Worm (Caenorhabditis elegans): ENCODE data around the gene nuc-1.

The nuc-1 gene

ce11 chrX:9566429-9566828, 26.7 kb downstream of the nuc-1 start, which contains the start of gene F49E2.2:
F49E2.2 (plus strand) TSS chrX:9566729.
- TF ChIP-seq swsn-7 (tag; optimal IDR thresholded peaks at IDR 0.05) (no peak), pax-3 (tag; optimal IDR thresholded peaks at IDR 0.05) (no peak), fkh-10 (GFP tag; optimal IDR thresholded peaks at IDR 0.05) (no peak), grh-1 (GFP tag; IDR thresholded peaks at IDR 0.05) (no peak), unc-30 (tag; optimal IDR thresholded peaks at IDR 0.05) (no peak), pqm-1 (tag; optimal IDR thresholded peaks at IDR 0.05) (no peak), ceh-8 (GFP tag; optimal IDR thresholded peaks at IDR 0.05) (no peak)

ce11 chrX:9568574-9568973, 28.9 kb downstream of the nuc-1 start:
- TF ChIP-seq elt-2 (tag; optimal IDR thresholded peaks at IDR 0.05) (peak; percentile 67), nhr-12 (tag; optimal IDR thresholded peaks at IDR 0.05) (no peak), vab-15 (tag; optimal IDR thresholded peaks at IDR 0.05) (no peak), zip-4 (GFP tag; optimal IDR thresholded peaks at IDR 0.05) (no peak), lin-35 (GFP tag; optimal IDR thresholded peaks at IDR 0.05) (peak in 1 of 2 experiments; percentile 3), efl-1 (optimal IDR thresholded peaks at IDR 0.05) (no peak), efl-1 (GFP tag; optimal IDR thresholded peaks at IDR 0.05 in 1 of 2) (peak in 1 of 2 experiments; percentile 71), pqm-1 (tag; optimal IDR thresholded peaks at IDR 0.05) (no peak)

DNA sequence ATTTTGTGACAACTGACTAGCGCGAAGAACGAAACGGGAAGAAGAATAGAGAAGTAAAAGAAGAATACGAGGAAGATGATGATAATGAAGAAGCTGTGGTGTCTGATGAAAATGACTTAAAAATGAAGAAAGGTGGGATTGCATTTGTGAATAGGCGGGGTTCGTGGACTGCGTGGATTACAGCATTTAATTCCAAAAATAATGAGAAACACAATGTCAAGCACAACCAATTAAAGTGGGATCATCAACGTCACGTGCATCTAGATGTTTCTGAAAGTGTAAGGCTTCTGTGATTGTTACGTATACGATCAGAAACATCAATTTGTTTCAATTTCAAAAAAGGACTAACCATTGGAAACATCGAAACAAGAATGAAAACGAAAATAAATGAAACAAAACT, 37.2 kb downstream of the nuc-1 start, which contains the start of gene glb-17:
Gene glb-17 (minus strand): TSS at position 101 of the 400 bp plus-strand sequence.
- TF ChIP-seq ceh-63 (GFP tag; optimal IDR thresholded peaks at IDR 0.05) (peak; percentile 52), nhr-76 (tag; optimal IDR thresholded peaks at IDR 0.05) (no peak), unc-98 (GFP tag; IDR thresholded peaks at IDR 0.05) (no peak)

ce11 chrX:9584333-9584732, 44.6 kb downstream of the nuc-1 start, which contains the start of gene gpx-5:
gpx-5 (plus strand) TSS chrX:9584668.
- TF ChIP-seq mep-1 (tag; optimal IDR thresholded peaks at IDR 0.05), result peak; percentile 37
- no peak for TF ChIP-seq ztf-4 (tag; optimal IDR thresholded peaks at IDR 0.05)
- TF ChIP-seq efl-1 (optimal IDR thresholded peaks at IDR 0.05), result peak in 1 of 2 experiments; percentile 30
- TF ChIP-seq efl-1 (GFP tag; optimal IDR thresholded peaks at IDR 0.05 in 1 of 2), result no peak
- TF ChIP-seq nhr-76 (tag; optimal IDR thresholded peaks at IDR 0.05), result no peak
- no peak for TF ChIP-seq pqm-1 (tag; optimal IDR thresholded peaks at IDR 0.05)
- no peak for TF ChIP-seq zip-4 (GFP tag; optimal IDR thresholded peaks at IDR 0.05)
- peak; percentile 57 for TF ChIP-seq nhr-20 (tag; optimal IDR thresholded peaks at IDR 0.05)
- peak; percentile 51 for TF ChIP-seq snu-23 (GFP tag; optimal IDR thresholded peaks at IDR 0.05)
- TF ChIP-seq pax-3 (tag; optimal IDR thresholded peaks at IDR 0.05), result no peak
- no peak for TF ChIP-seq mdl-1 (tag; optimal IDR thresholded peaks at IDR 0.05)
- TF ChIP-seq ceh-82 (tag; optimal IDR thresholded peaks at IDR 0.05), result peak in 1 of 3 experiments; percentile 6
- no peak for TF ChIP-seq nhr-47 (tag; optimal IDR thresholded peaks at IDR 0.05)
- TF ChIP-seq sptf-1 (tag; optimal IDR thresholded peaks at IDR 0.05), result no peak
- TF ChIP-seq ceh-63 (GFP tag; optimal IDR thresholded peaks at IDR 0.05), result no peak
- TF ChIP-seq elt-3 (tag; optimal IDR thresholded peaks at IDR 0.05), result peak in 2 of 6 experiments; percentile 16 to 40
- TF ChIP-seq ceh-88 (GFP tag; IDR thresholded peaks at IDR 0.05), result no peak
- TF ChIP-seq blmp-1 (tag; optimal IDR thresholded peaks at IDR 0.05), result peak; percentile 87
- no peak for TF ChIP-seq fkh-8 (tag; optimal IDR thresholded peaks at IDR 0.05)
- TF ChIP-seq nhr-90 (tag; optimal IDR thresholded peaks at IDR 0.05; ENCODE audit: poor library complexity), result no peak
- 0 out of 2 replicates have a peak, but pooled peaks have one; percentile 15 for TF ChIP-seq grh-1 (GFP tag; IDR thresholded peaks at IDR 0.05)
- TF ChIP-seq unc-98 (GFP tag; IDR thresholded peaks at IDR 0.05), result no peak
- TF ChIP-seq swsn-7 (tag; optimal IDR thresholded peaks at IDR 0.05), result no peak
- TF ChIP-seq ceh-8 (GFP tag; optimal IDR thresholded peaks at IDR 0.05), result no peak
- peak; percentile 0 to 72 for TF ChIP-seq lsy-2 (tag; optimal IDR thresholded peaks at IDR 0.05)
- TF ChIP-seq efl-3 (GFP tag; optimal IDR thresholded peaks at IDR 0.05), result no peak
- TF ChIP-seq aha-1 (tag; optimal IDR thresholded peaks at IDR 0.05), result no peak
- TF ChIP-seq isw-1 (GFP tag; IDR thresholded peaks at IDR 0.05), result no peak
- peak; percentile 4 for TF ChIP-seq fos-1 (tag; optimal IDR thresholded peaks at IDR 0.05)
- peak; percentile 42 for TF ChIP-seq nhr-71 (tag; optimal IDR thresholded peaks at IDR 0.05)
- no peak for TF ChIP-seq egl-27 (tag; optimal IDR thresholded peaks at IDR 0.05)
- no peak for TF ChIP-seq nhr-237 (tag; optimal IDR thresholded peaks at IDR 0.05)
- no peak for TF ChIP-seq nhr-77 (tag; optimal IDR thresholded peaks at IDR 0.05)
- no peak for TF ChIP-seq hlh-17 (GFP tag; optimal IDR thresholded peaks at IDR 0.05; ENCODE audit: borderline replicate concordance)
- no peak for TF ChIP-seq fkh-10 (GFP tag; optimal IDR thresholded peaks at IDR 0.05)
- no peak for TF ChIP-seq ceh-90 (tag; optimal IDR thresholded peaks at IDR 0.05)
- TF ChIP-seq skn-1 (tag; optimal IDR thresholded peaks at IDR 0.05), result no peak
- TF ChIP-seq lin-15B (tag; optimal IDR thresholded peaks at IDR 0.05), result no peak
- TF ChIP-seq unc-86 (tag; optimal IDR thresholded peaks at IDR 0.05), result no peak
- TF ChIP-seq vab-15 (tag; optimal IDR thresholded peaks at IDR 0.05), result no peak
- no peak for TF ChIP-seq lir-3 (tag; optimal IDR thresholded peaks at IDR 0.05; ENCODE audit: poor library complexity)
